Worm (Caenorhabditis elegans) whole organism, L4/young adult: ENCODE data around the gene glna-2.

Source experiments
- W03F9.2 ChIP-seq: fragments of 150-350 bp; optimal IDR thresholded peaks from 2 replicates; lab custom pipeline; 2014; ENCODE audit warnings: missing biosample characterization, missing genetic modification characterization
- him-1 ChIP-seq: sonication (generic microtip); optimal IDR thresholded peaks from 2 replicates; lab custom pipeline; 2016; ENCODE audit warnings: missing genotype, missing genetic modification reagents, missing genetic modification characterization, missing compliant biosample characterization

ce11 chrII:7974189-7974823 lies 34.1 kb upstream of the glna-2 start:
- TF ChIP-seq W03F9.2 (no peak), him-1 (tag; lab: Kevin White, UChicago) (no peak)
